Worm (Caenorhabditis elegans) whole organism, midembryonic: ENCODE data around the gene D1044.6.

Source experiments
- T22C8.4 ChIP-seq: fragments of 200-800 bp; sonication (Bioruptor generic); IDR thresholded peaks from 2 replicates; pipeline ENCODE4 v1.3.6; 2022; ENCODE audit warnings: missing genetic modification characterization, missing compliant biosample characterization
- flt-1 ChIP-seq: fragments of 200-800 bp; sonication (Bioruptor generic); IDR thresholded peaks from 2 replicates; pipeline ENCODE4 v1.3.6; 2022; ENCODE audit warnings: missing genetic modification characterization, missing compliant biosample characterization
- klf-2 ChIP-seq: fragments of 200-800 bp; sonication (Bioruptor generic); conservative IDR thresholded peaks from 2 replicates; pipeline ENCODE4 v1.3.6; 2022; ENCODE audit warnings: missing genetic modification reagents, missing genetic modification characterization, missing compliant biosample characterization
- med-1 ChIP-seq: sonication (generic microtip); optimal IDR thresholded peaks from 2 replicates; lab custom pipeline; 2017; ENCODE audit warnings: missing genetic modification characterization, mild to moderate bottlenecking, missing compliant biosample characterization, antibody characterized with exemption, missing genetic modification reagents; ENCODE audit not compliant: insufficient read depth
- ztf-23 ChIP-seq: fragments of 200-800 bp; sonication (Bioruptor generic); IDR thresholded peaks from 2 replicates; pipeline ENCODE4 v1.3.6; 2022; ENCODE audit warnings: missing genetic modification reagents, missing genetic modification characterization, missing compliant biosample characterization
- ztf-29 ChIP-seq: fragments of 200-800 bp; sonication (Bioruptor generic); IDR thresholded peaks from 2 replicates; pipeline ENCODE4 v1.3.6; 2022; ENCODE audit warnings: missing genetic modification reagents, missing genetic modification characterization, missing compliant biosample characterization

ce11 chrIII:5525973-5526372 lies 17.0 kb downstream of the D1044.6 start, which contains the start of gene dex-1:
- TF ChIP-seq flt-1 (GFP tag; lab: Robert Waterston, UW): no peak
- no peak for TF ChIP-seq ztf-29 (GFP tag; lab: Robert Waterston, UW)
- TF ChIP-seq ztf-23 (GFP tag; lab: Robert Waterston, UW): no peak
- TF ChIP-seq klf-2 (GFP tag; lab: Robert Waterston, UW): no peak
- TF ChIP-seq T22C8.4 (GFP tag; lab: Robert Waterston, UW): no peak
- no peak for TF ChIP-seq med-1 (GFP tag; lab: Kevin White, UChicago)
